Worm (Caenorhabditis elegans): ENCODE data around the gene Y66D12A.21.

DNA sequence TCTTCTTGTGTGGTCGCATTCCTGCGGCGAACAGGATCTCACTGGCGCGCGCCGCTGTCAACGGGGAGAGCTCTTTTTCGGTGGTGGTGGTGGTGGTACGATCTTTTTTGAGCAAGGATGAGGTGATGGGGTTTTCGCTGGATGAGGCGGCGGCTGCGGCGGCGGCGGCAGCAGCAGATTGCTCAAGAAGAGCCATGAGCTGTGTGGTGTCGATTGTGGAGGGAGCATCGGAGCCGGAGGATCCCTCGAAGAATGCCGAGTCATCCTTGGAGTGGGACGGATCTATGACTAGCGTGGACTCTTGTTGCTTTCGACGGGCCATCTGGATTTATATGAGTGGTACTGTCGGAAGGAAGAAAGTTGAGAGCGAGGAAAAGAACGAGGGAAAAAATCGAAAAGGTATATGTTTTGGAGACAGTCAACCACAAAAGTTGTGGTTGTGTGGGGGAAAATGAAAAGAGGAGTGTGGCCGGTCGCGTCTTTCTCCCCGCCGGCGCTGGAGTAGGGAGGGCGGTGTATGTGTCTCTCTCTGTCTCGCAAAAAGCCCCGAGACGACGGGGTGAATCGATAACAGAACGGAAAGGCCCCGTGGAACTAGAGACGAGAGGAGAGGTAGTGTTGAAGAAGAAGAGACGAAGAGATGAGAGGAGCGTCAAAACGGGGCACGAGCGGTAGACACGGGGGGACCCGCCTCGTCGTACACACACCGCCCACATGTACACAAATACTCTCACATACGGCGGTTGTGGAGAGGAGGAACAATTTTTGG lies 38.5 kb downstream of the Y66D12A.21 start:
- TF ChIP-seq nhr-28 (tag; optimal IDR thresholded peaks at IDR 0.05), result no peak
- TF ChIP-seq aly-2 (tag; optimal IDR thresholded peaks at IDR 0.05), result no peak
- TF ChIP-seq egl-27 (tag; optimal IDR thresholded peaks at IDR 0.05), result no peak
- no peak for TF ChIP-seq ces-1 (GFP tag; optimal IDR thresholded peaks at IDR 0.05)
- no peak for TF ChIP-seq unc-86 (tag; optimal IDR thresholded peaks at IDR 0.05)
- no peak for TF ChIP-seq fkh-10 (GFP tag; optimal IDR thresholded peaks at IDR 0.05)
- no peak for TF ChIP-seq ama-1 (optimal IDR thresholded peaks at IDR 0.05)
- TF ChIP-seq C04F5.9 (tag; optimal IDR thresholded peaks at IDR 0.05), result no peak
- no peak for TF ChIP-seq pqm-1 (tag; optimal IDR thresholded peaks at IDR 0.05)
- no peak for TF ChIP-seq mdl-1 (tag; optimal IDR thresholded peaks at IDR 0.05)

Data from whole organism, L1 larva.